Fruit fly (Drosophila melanogaster) whole organism: ENCODE data around the gene CG10749.

Experiments used
- CG8478 ChIP-seq: fragments of >200 bp; optimal IDR thresholded peaks from 2 replicates; lab custom pipeline; 2018; ENCODE audit warnings: inconsistent platforms
- EcR ChIP-seq, 2 experiments: fragments of >200 bp; optimal IDR thresholded peaks; 2 replicates each; lab custom pipeline; 2017; ENCODE audit warnings: missing biosample characterization in 2 of 2, missing genetic modification characterization in 2 of 2, missing genetic modification reagents in 2 of 2
- pan ChIP-seq: fragments of >200 bp; optimal IDR thresholded peaks from 2 replicates; lab custom pipeline; 2017
- psq ChIP-seq: fragments of >200 bp; optimal IDR thresholded peaks from 2 replicates; lab custom pipeline; 2017
- usp ChIP-seq: fragments of >200 bp; optimal IDR thresholded peaks from 2 replicates; lab custom pipeline; 2017; ENCODE audit warnings: missing biosample characterization, missing genetic modification characterization, mixed read lengths

DNA sequence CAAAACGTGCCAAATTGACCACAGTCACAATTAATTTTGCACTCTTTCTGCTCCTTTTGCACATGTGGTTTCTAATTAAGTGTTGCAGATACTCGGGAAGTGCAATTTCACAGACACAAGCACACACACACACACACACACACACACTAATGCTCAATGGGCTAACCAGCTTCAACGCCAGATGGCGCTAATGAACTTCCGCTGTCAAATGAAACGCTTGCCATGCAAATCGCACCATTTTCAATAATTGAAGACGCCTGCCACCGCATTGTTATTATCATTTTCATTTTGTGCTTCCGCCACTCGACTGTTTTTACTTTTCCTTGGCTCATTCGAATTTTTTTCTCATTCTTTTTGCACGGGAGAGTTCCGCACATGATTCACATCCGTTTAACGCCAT lies 22.9 kb upstream of the CG10749 start:
- TF ChIP-seq EcR (GFP tag; optimal IDR thresholded peaks at IDR 0.05; lab: Kevin White, UChicago) = no peak
- TF ChIP-seq CG8478 = no peak
- no peak for TF ChIP-seq usp (GFP tag; lab: Kevin White, UChicago)
- TF ChIP-seq psq = no peak
- TF ChIP-seq pan (lab: Kevin White, UChicago) = no peak
